Worm (Caenorhabditis elegans) whole organism, L1 larva: ENCODE measurements around the gene sars-2.

Source experiments
- C04F5.9 ChIP-seq: sonication (generic microtip); optimal IDR thresholded peaks from 2 replicates; lab custom pipeline; 2016; ENCODE audit warnings: missing genetic modification characterization, missing compliant biosample characterization
- C16A3.4 ChIP-seq: fragments of 150-350 bp; optimal IDR thresholded peaks from 2 replicates; lab custom pipeline; 2014; ENCODE audit warnings: missing biosample characterization, missing genetic modification characterization
- C34B4.2 ChIP-seq: sonication (generic microtip); optimal IDR thresholded peaks from 2 replicates; lab custom pipeline; 2017; ENCODE audit warnings: mild to moderate bottlenecking, missing genetic modification characterization, missing compliant biosample characterization
- Y116A8C.19 ChIP-seq: sonication (generic microtip); optimal IDR thresholded peaks from 2 replicates; lab custom pipeline; 2016; ENCODE audit warnings: missing compliant biosample characterization, missing genetic modification characterization, borderline replicate concordance
- alr-1 ChIP-seq: fragments of 200-800 bp; sonication (Bioruptor generic); optimal IDR thresholded peaks from 2 replicates; lab custom pipeline; 2018; ENCODE audit warnings: borderline replicate concordance, mild to moderate bottlenecking, missing genetic modification characterization, missing compliant biosample characterization
- ama-1 ChIP-seq: fragments of 150-350 bp; optimal IDR thresholded peaks from 2 replicates; lab custom pipeline; 2014
- ceh-88 ChIP-seq: fragments of 200-800 bp; sonication (Bioruptor generic); IDR thresholded peaks from 2 replicates; pipeline ENCODE4 v1.3.6; 2022; ENCODE audit warnings: missing genetic modification characterization, missing compliant biosample characterization
- ces-1 ChIP-seq: fragments of 150-350 bp; optimal IDR thresholded peaks from 2 replicates; lab custom pipeline; 2014; ENCODE audit warnings: missing biosample characterization, missing genetic modification reagents, missing genetic modification characterization
- dsc-1 ChIP-seq: sonication (generic microtip); optimal IDR thresholded peaks from 2 replicates; lab custom pipeline; 2016; ENCODE audit warnings: mild to moderate bottlenecking, missing genetic modification characterization, missing compliant biosample characterization
- efl-1 ChIP-seq, 4 experiments: fragments of 150-350 bp; optimal IDR thresholded peaks in 3 of 4; peaks in 1 of 4; 1 replicate in 1 of 4; 2 replicates in 3 of 4; lab custom pipeline; 2014; ENCODE audit warnings: missing biosample characterization in 2 of 4, missing genetic modification characterization in 2 of 4, missing genetic modification reagents in 2 of 4
- elt-3 ChIP-seq, 6 experiments: fragments of 150-350 bp in 1 of 6; sonication (generic microtip); optimal IDR thresholded peaks; 2 replicates each; lab custom pipeline; 2017 to 2018; ENCODE audit warnings: missing biosample characterization in 6 of 6, missing genetic modification characterization in 6 of 6, inconsistent platforms in 1 of 6
- fkh-10 ChIP-seq: sonication (generic microtip); optimal IDR thresholded peaks from 2 replicates; lab custom pipeline; 2017; ENCODE audit warnings: missing biosample characterization, missing genetic modification reagents, missing genetic modification characterization
- fkh-4 ChIP-seq: sonication (generic microtip); optimal IDR thresholded peaks from 2 replicates; lab custom pipeline; 2016; ENCODE audit warnings: missing compliant biosample characterization, missing genetic modification characterization, borderline replicate concordance
- fkh-8 ChIP-seq: sonication (generic microtip); optimal IDR thresholded peaks from 2 replicates; lab custom pipeline; 2016; ENCODE audit warnings: mild to moderate bottlenecking, missing genetic modification characterization, missing compliant biosample characterization
- fos-1 ChIP-seq: fragments of 150-350 bp; optimal IDR thresholded peaks from 2 replicates; lab custom pipeline; 2014; ENCODE audit warnings: missing biosample characterization, missing genetic modification characterization
- hlh-4 ChIP-seq: sonication (generic microtip); optimal IDR thresholded peaks from 2 replicates; lab custom pipeline; 2016; ENCODE audit warnings: mild to moderate bottlenecking, missing genetic modification characterization, missing compliant biosample characterization
- irx-1 ChIP-seq: sonication (generic microtip); optimal IDR thresholded peaks from 2 replicates; lab custom pipeline; 2016; ENCODE audit warnings: missing genetic modification characterization, missing compliant biosample characterization
- lin-13 ChIP-seq: fragments of 150-350 bp; optimal IDR thresholded peaks from 2 replicates; lab custom pipeline; 2014; ENCODE audit warnings: missing biosample characterization, missing genetic modification reagents, missing genetic modification characterization
- lin-14 ChIP-seq: fragments of 200-800 bp; sonication (Bioruptor generic); optimal IDR thresholded peaks from 2 replicates; lab custom pipeline; 2018; ENCODE audit warnings: mild to moderate bottlenecking, missing genetic modification characterization, moderate library complexity, missing compliant biosample characterization
- lin-35 ChIP-seq, 2 experiments: fragments of 150-350 bp; optimal IDR thresholded peaks; 2 replicates each; lab custom pipeline; 2014; ENCODE audit warnings: missing biosample characterization in 2 of 2, missing genetic modification characterization in 2 of 2, missing genetic modification reagents in 2 of 2
- lir-3 ChIP-seq: sonication (generic microtip); optimal IDR thresholded peaks from 2 replicates; lab custom pipeline; 2016; ENCODE audit warnings: mild to moderate bottlenecking, missing genetic modification characterization, moderate library complexity, missing compliant biosample characterization; ENCODE audit not compliant: poor library complexity
- lsy-2 ChIP-seq, 2 experiments: fragments of 150-350 bp; optimal IDR thresholded peaks; 2 replicates each; lab custom pipeline; 2014; ENCODE audit warnings: missing biosample characterization in 2 of 2, missing genetic modification characterization in 2 of 2
- mab-9 ChIP-seq: fragments of 200-800 bp; sonication (Bioruptor generic); IDR thresholded peaks from 2 replicates; pipeline ENCODE4 v1.3.6; 2022; ENCODE audit warnings: missing genetic modification reagents, missing genetic modification characterization, missing compliant biosample characterization
- mep-1 ChIP-seq: fragments of 150-350 bp; optimal IDR thresholded peaks from 2 replicates; lab custom pipeline; 2014; ENCODE audit warnings: missing biosample characterization, missing genetic modification characterization
- nhr-11 ChIP-seq: fragments of 150-350 bp; optimal IDR thresholded peaks from 2 replicates; lab custom pipeline; 2014; ENCODE audit warnings: missing biosample characterization, missing genetic modification characterization
- nhr-19 ChIP-seq: fragments of 200-800 bp; sonication (Bioruptor generic); conservative IDR thresholded peaks from 2 replicates; pipeline ENCODE4 v1.3.6; 2022; ENCODE audit warnings: missing genetic modification characterization, missing compliant biosample characterization
- nhr-28 ChIP-seq: fragments of 150-350 bp; optimal IDR thresholded peaks from 2 replicates; lab custom pipeline; 2014; ENCODE audit warnings: missing biosample characterization, missing genetic modification characterization
- nhr-71 ChIP-seq: sonication (generic microtip); optimal IDR thresholded peaks from 2 replicates; lab custom pipeline; 2016; ENCODE audit warnings: mild to moderate bottlenecking, missing genetic modification characterization, moderate library complexity, missing compliant biosample characterization
- nhr-76 ChIP-seq: sonication (generic microtip); optimal IDR thresholded peaks from 2 replicates; lab custom pipeline; 2017; ENCODE audit warnings: missing biosample characterization, missing genetic modification characterization
- nhr-77 ChIP-seq: fragments of 150-350 bp; optimal IDR thresholded peaks from 2 replicates; lab custom pipeline; 2014; ENCODE audit warnings: missing biosample characterization, missing genetic modification characterization
- nhr-84 ChIP-seq: sonication (generic microtip); optimal IDR thresholded peaks from 2 replicates; lab custom pipeline; 2017; ENCODE audit warnings: missing biosample characterization, missing genetic modification characterization
- pag-3 ChIP-seq: sonication (generic microtip); optimal IDR thresholded peaks from 2 replicates; lab custom pipeline; 2017; ENCODE audit warnings: missing genetic modification characterization, mild to moderate bottlenecking, missing compliant biosample characterization, antibody characterized with exemption, borderline replicate concordance; ENCODE audit not compliant: insufficient read depth
- pax-3 ChIP-seq: fragments of 200-800 bp; sonication (Bioruptor generic); optimal IDR thresholded peaks from 2 replicates; lab custom pipeline; 2018; ENCODE audit warnings: mild to moderate bottlenecking, missing genetic modification characterization, moderate library complexity, missing compliant biosample characterization
- snu-23 ChIP-seq: sonication (generic microtip); optimal IDR thresholded peaks from 2 replicates; lab custom pipeline; 2016; ENCODE audit warnings: missing genetic modification characterization, missing compliant biosample characterization
- sox-4 ChIP-seq: sonication (generic microtip); optimal IDR thresholded peaks from 2 replicates; lab custom pipeline; 2016; ENCODE audit warnings: missing genetic modification characterization, missing compliant biosample characterization
- sptf-1 ChIP-seq: fragments of 150-350 bp; optimal IDR thresholded peaks from 2 replicates; lab custom pipeline; 2014; ENCODE audit warnings: missing biosample characterization, missing genetic modification characterization
- sup-37 ChIP-seq: fragments of 200-800 bp; sonication (Bioruptor generic); optimal IDR thresholded peaks from 2 replicates; lab custom pipeline; 2018; ENCODE audit warnings: mild to moderate bottlenecking, missing genetic modification characterization, missing compliant biosample characterization
- swsn-7 ChIP-seq: sonication (generic microtip); optimal IDR thresholded peaks from 2 replicates; lab custom pipeline; 2016; ENCODE audit warnings: missing genetic modification characterization, missing compliant biosample characterization
- unc-30 ChIP-seq: sonication (generic microtip); optimal IDR thresholded peaks from 2 replicates; lab custom pipeline; 2017; ENCODE audit warnings: missing biosample characterization, missing genetic modification characterization
- xbp-1 ChIP-seq: sonication (generic microtip); optimal IDR thresholded peaks from 2 replicates; lab custom pipeline; 2016; ENCODE audit warnings: missing genetic modification characterization, missing compliant biosample characterization
- zag-1 ChIP-seq: fragments of 150-350 bp; optimal IDR thresholded peaks from 2 replicates; lab custom pipeline; 2014; ENCODE audit warnings: missing biosample characterization, missing genetic modification characterization
- zip-4 ChIP-seq: fragments of 200-800 bp; sonication (Bioruptor generic); optimal IDR thresholded peaks from 2 replicates; lab custom pipeline; 2018; ENCODE audit warnings: mild to moderate bottlenecking, missing genetic modification characterization, moderate library complexity, missing compliant biosample characterization
- ztf-11 ChIP-seq, 2 experiments: sonication (generic microtip); optimal IDR thresholded peaks; 2 replicates each; lab custom pipeline; 2016 to 2017; ENCODE audit warnings: missing genetic modification characterization in 2 of 2, missing biosample characterization in 1 of 2, missing compliant biosample characterization in 1 of 2

The sars-2 gene

DNA sequence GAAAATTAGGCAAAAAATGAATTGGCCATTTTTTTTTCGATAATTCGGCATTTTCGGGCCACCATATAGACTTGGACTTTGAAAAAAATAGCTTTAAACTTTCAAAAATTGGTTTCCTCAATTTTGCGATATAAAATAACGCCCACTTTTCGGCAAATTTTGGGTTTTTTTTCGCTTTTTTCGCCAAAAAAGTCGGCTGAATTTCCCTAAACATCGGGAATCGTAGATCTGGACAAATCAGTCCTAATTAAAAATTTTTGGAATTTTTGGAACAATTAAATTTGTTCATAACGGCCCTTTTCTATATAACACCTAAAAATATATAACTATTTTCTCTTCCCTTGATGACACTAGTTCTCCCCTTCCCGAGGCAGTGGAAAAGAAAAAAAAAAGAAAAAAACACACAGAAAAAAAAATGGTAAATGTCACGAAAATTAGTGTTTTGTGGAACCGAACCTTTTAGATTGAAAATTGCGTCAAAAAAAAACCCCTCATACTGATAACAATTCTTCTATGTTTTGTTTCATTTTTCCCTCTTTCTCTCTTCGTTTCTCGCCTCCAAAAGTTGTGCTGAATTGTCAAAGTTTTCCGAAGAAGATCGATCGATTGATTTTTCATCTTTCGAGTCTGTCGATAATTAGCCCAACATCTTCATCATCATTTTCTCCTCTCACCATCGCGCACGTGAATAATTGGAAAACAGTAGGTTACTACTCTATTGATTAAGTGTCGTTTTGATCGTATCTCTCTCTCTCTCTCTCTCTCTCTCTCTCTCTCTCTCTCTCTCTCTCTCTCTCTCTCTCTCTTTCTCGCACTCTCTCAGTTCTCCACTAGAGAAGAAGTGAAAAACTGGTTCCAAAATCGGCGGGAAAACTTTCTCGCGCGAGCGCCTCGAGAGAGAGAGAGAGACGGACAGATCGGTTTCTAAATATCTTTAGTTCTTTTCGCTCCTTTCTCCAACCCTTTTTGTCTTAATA, 43.2 kb downstream of the sars-2 start, which contains the start of gene Y24D9A.6 (continued):
- no peak for TF ChIP-seq zip-4 (GFP tag; lab: Kevin White, UChicago)
- no peak for TF ChIP-seq sox-4 (tag; lab: Kevin White, UChicago)
- no peak for TF ChIP-seq alr-1 (tag; lab: Kevin White, UChicago)
- TF ChIP-seq lin-14 (GFP tag; lab: Kevin White, UChicago), result peak; percentile 95
- TF ChIP-seq nhr-76, result no peak
- TF ChIP-seq ceh-88 (GFP tag; lab: Robert Waterston, UW), result 0 out of 2 replicates have a peak, but pooled peaks have one; percentile 43
- TF ChIP-seq zag-1 (tag; lab: Kevin White, UChicago), result no peak
- TF ChIP-seq dsc-1, result no peak
- TF ChIP-seq nhr-28 (tag; lab: Kevin White, UChicago), result no peak
- no peak for TF ChIP-seq sptf-1 (tag; lab: Kevin White, UChicago)
- peak; percentile 73 for TF ChIP-seq lin-13
- peak; percentile 4 for TF ChIP-seq pax-3 (tag; lab: Kevin White, UChicago)
- no peak for TF ChIP-seq fkh-8 (tag; lab: Kevin White, UChicago)
- peak; percentile 43 for TF ChIP-seq swsn-7 (tag; lab: Kevin White, UChicago)
- no peak for TF ChIP-seq hlh-4 (tag; lab: Kevin White, UChicago)
- peak; percentile 59 for TF ChIP-seq mab-9 (GFP tag; lab: Robert Waterston, UW)
- no peak for TF ChIP-seq ztf-11 (tag; optimal IDR thresholded peaks at IDR 0.05; lab: Kevin White, UChicago)
- peak; percentile 50 for TF ChIP-seq ama-1 (lab: Kevin White, UChicago)
- TF ChIP-seq lin-35 (GFP tag; optimal IDR thresholded peaks at IDR 0.05; lab: Kevin White, UChicago), result peak; percentile 56 to 86
- TF ChIP-seq fkh-10 (GFP tag; lab: Kevin White, UChicago), result no peak
- no peak for TF ChIP-seq sup-37 (GFP tag; lab: Kevin White, UChicago)
- TF ChIP-seq nhr-84 (tag; lab: Kevin White, UChicago), result no peak
- TF ChIP-seq lsy-2 (tag; optimal IDR thresholded peaks at IDR 0.05; lab: Kevin White, UChicago), result peak; percentile 72 to 81
- TF ChIP-seq elt-3 (tag; optimal IDR thresholded peaks at IDR 0.05; lab: Kevin White, UChicago), result peak in 3 of 6 experiments; percentile 69 to 89 (median 76)
- TF ChIP-seq efl-1 (optimal IDR thresholded peaks at IDR 0.05; lab: Kevin White, UChicago), result peak; percentile 73 to 80
- peak; percentile 3 to 92 for TF ChIP-seq efl-1 (GFP tag; optimal IDR thresholded peaks at IDR 0.05 in 1 of 2; lab: Kevin White, UChicago)
- TF ChIP-seq nhr-11 (tag; lab: Kevin White, UChicago), result peak; percentile 68
- TF ChIP-seq ces-1, result no peak
- TF ChIP-seq Y116A8C.19 (tag; lab: Kevin White, UChicago), result no peak
- TF ChIP-seq snu-23 (GFP tag; lab: Kevin White, UChicago), result peak; percentile 63
- TF ChIP-seq nhr-71 (tag; lab: Kevin White, UChicago), result peak; percentile 88
- peak; percentile 78 for TF ChIP-seq mep-1 (tag; lab: Kevin White, UChicago)
- no peak for TF ChIP-seq C04F5.9 (tag; lab: Kevin White, UChicago)
- peak; percentile 55 for TF ChIP-seq fos-1 (tag; lab: Kevin White, UChicago)
- peak; percentile 89 for TF ChIP-seq nhr-19
- peak; percentile 16 for TF ChIP-seq lir-3
- TF ChIP-seq xbp-1 (tag; lab: Kevin White, UChicago), result peak; percentile 28
- TF ChIP-seq irx-1, result peak; percentile 80
- no peak for TF ChIP-seq fkh-4 (tag; lab: Kevin White, UChicago)
- TF ChIP-seq unc-30 (tag; lab: Kevin White, UChicago), result no peak
- TF ChIP-seq nhr-77 (tag; lab: Kevin White, UChicago), result peak; percentile 61
- no peak for TF ChIP-seq C34B4.2 (tag; lab: Kevin White, UChicago)
- TF ChIP-seq C16A3.4 (tag; lab: Kevin White, UChicago), result peak; percentile 72
- no peak for TF ChIP-seq pag-3 (tag; lab: Kevin White, UChicago)
